Fruit fly (Drosophila melanogaster) whole organism, wandering third instar larva: ENCODE results near the gene ppk14.

ENCODE experiments used
- Abd-B ChIP-seq: fragments of >200 bp; optimal IDR thresholded peaks from 2 replicates; lab custom pipeline; 2017; ENCODE audit warnings: missing biosample characterization, missing genetic modification characterization
- CG9705 ChIP-seq: fragments of 200-800 bp; sonication (Bioruptor generic); optimal IDR thresholded peaks from 2 replicates; lab custom pipeline; 2018; ENCODE audit warnings: missing biosample characterization, mild to moderate bottlenecking, missing genetic modification characterization
- CrebA ChIP-seq: fragments of 200-800 bp; sonication (Bioruptor generic); optimal IDR thresholded peaks from 2 replicates; lab custom pipeline; 2016; ENCODE audit warnings: missing biosample characterization, mild to moderate bottlenecking, missing genetic modification characterization, borderline replicate concordance
- Dfd ChIP-seq: fragments of >200 bp; optimal IDR thresholded peaks from 2 replicates; lab custom pipeline; 2017; ENCODE audit warnings: missing biosample characterization, missing genetic modification characterization
- Dif ChIP-seq: fragments of 200-275, 200-300 bp; sonication (Bioruptor generic); optimal IDR thresholded peaks from 2 replicates; lab custom pipeline; 2018; ENCODE audit warnings: missing biosample characterization, missing genetic modification characterization; ENCODE audit not compliant: partially characterized antibody
- GATAd ChIP-seq: sonication (Bioruptor generic); optimal IDR thresholded peaks from 2 replicates; lab custom pipeline; 2016; ENCODE audit warnings: missing biosample characterization, missing genetic modification characterization
- HLH106 ChIP-seq: fragments of 200-800 bp; optimal IDR thresholded peaks from 3 replicates; lab custom pipeline; 2019; ENCODE audit warnings: missing biosample characterization, mild to moderate bottlenecking, missing genetic modification characterization, moderate library complexity
- Hnf4 ChIP-seq: fragments of 200-800 bp; sonication (Bioruptor generic); optimal IDR thresholded peaks from 2 replicates; lab custom pipeline; 2016; ENCODE audit warnings: missing biosample characterization, mild to moderate bottlenecking, missing genetic modification characterization
- Hr78 ChIP-seq: fragments of >200 bp; optimal IDR thresholded peaks from 2 replicates; lab custom pipeline; 2017; ENCODE audit warnings: missing biosample characterization, missing genetic modification characterization
- Hr83 ChIP-seq: fragments of 200-300 bp; sonication (Bioruptor generic); optimal IDR thresholded peaks from 2 replicates; lab custom pipeline; 2016; ENCODE audit warnings: missing biosample characterization, mild to moderate bottlenecking, missing genetic modification characterization, moderate library complexity; ENCODE audit not compliant: poor library complexity, severe bottlenecking
- Jra ChIP-seq: sonication (Bioruptor generic); optimal IDR thresholded peaks from 2 replicates; lab custom pipeline; 2016; ENCODE audit warnings: missing biosample characterization, missing genetic modification characterization
- Mio ChIP-seq: sonication (Bioruptor generic); optimal IDR thresholded peaks from 2 replicates; lab custom pipeline; 2016; ENCODE audit warnings: missing biosample characterization, missing genetic modification characterization
- Myc ChIP-seq: fragments of >200 bp; optimal IDR thresholded peaks from 2 replicates; lab custom pipeline; 2017
- N ChIP-seq: fragments of >200 bp; optimal IDR thresholded peaks from 2 replicates; lab custom pipeline; 2018; ENCODE audit warnings: missing biosample characterization, missing external identifiers, missing genetic modification characterization
- OdsH ChIP-seq: fragments of 200-800 bp; sonication (Bioruptor generic); optimal IDR thresholded peaks from 2 replicates; lab custom pipeline; 2016; ENCODE audit warnings: missing biosample characterization, mild to moderate bottlenecking, missing genetic modification characterization
- Rel ChIP-seq, 2 experiments: fragments of 200-800 bp; sonication (Bioruptor generic) in 1 of 2; optimal IDR thresholded peaks; 2 replicates in 1 of 2; 3 replicates in 1 of 2; lab custom pipeline; 2016 to 2019; ENCODE audit warnings: mild to moderate bottlenecking in 2 of 2, missing biosample characterization in 2 of 2, missing genetic modification characterization in 2 of 2, moderate library complexity in 1 of 2
- Sp1 ChIP-seq: fragments of 200-800 bp; sonication (Bioruptor generic); optimal IDR thresholded peaks from 3 replicates; lab custom pipeline; 2019; ENCODE audit warnings: missing biosample characterization, mild to moderate bottlenecking, missing genetic modification characterization, moderate library complexity
- br ChIP-seq: fragments of 200-800 bp; sonication (Bioruptor generic); optimal IDR thresholded peaks from 2 replicates; lab custom pipeline; 2016; ENCODE audit warnings: missing biosample characterization, missing genetic modification characterization
- brk ChIP-seq: fragments of 200-800 bp; sonication (Bioruptor generic); optimal IDR thresholded peaks from 2 replicates; lab custom pipeline; 2016; ENCODE audit warnings: missing biosample characterization, mild to moderate bottlenecking, missing genetic modification characterization
- dl ChIP-seq, 2 experiments: fragments of 175-275, 200-275 bp in 1 of 2; fragments of 200-275 bp in 1 of 2; sonication (Bioruptor generic); optimal IDR thresholded peaks; lab custom pipeline; 2018; ENCODE audit warnings: mild to moderate bottlenecking in 2 of 2, missing biosample characterization in 2 of 2, missing genetic modification characterization in 2 of 2, moderate library complexity in 2 of 2; ENCODE audit not compliant: partially characterized antibody in 2 of 2, insufficient read depth in 1 of 2
- dmrt93B ChIP-seq: fragments of 200-800 bp; sonication (Bioruptor generic); optimal IDR thresholded peaks from 2 replicates; lab custom pipeline; 2018; ENCODE audit warnings: missing biosample characterization, mild to moderate bottlenecking, missing genetic modification characterization
- ey ChIP-seq: fragments of 200-800 bp; sonication (Bioruptor generic); optimal IDR thresholded peaks from 2 replicates; lab custom pipeline; 2016; ENCODE audit warnings: missing biosample characterization, missing genetic modification characterization
- foxo ChIP-seq, 2 experiments: fragments of 200-800 bp; sonication (Bioruptor generic); optimal IDR thresholded peaks; 2 replicates in 1 of 2; 3 replicates in 1 of 2; lab custom pipeline; 2016 to 2017; ENCODE audit warnings: missing biosample characterization in 2 of 2, missing genetic modification characterization in 2 of 2
- fru ChIP-seq: fragments of 200-800 bp; sonication (Bioruptor generic); optimal IDR thresholded peaks from 3 replicates; lab custom pipeline; 2016; ENCODE audit warnings: missing biosample characterization, mild to moderate bottlenecking, missing genetic modification characterization
- h ChIP-seq: fragments of 200-800 bp; sonication (Bioruptor generic); optimal IDR thresholded peaks from 3 replicates; lab custom pipeline; 2016; ENCODE audit warnings: missing biosample characterization, mild to moderate bottlenecking, missing genetic modification characterization
- jim ChIP-seq: fragments of 175-275, 200-325 bp; sonication (Bioruptor generic); optimal IDR thresholded peaks from 2 replicates; lab custom pipeline; 2016; ENCODE audit warnings: missing biosample characterization, mild to moderate bottlenecking, missing genetic modification characterization
- pan ChIP-seq: fragments of >200 bp; optimal IDR thresholded peaks from 2 replicates; lab custom pipeline; 2017
- psq ChIP-seq: fragments of 200-800 bp; sonication (Bioruptor generic); optimal IDR thresholded peaks from 3 replicates; lab custom pipeline; 2017; ENCODE audit warnings: missing biosample characterization, mild to moderate bottlenecking, missing genetic modification characterization, moderate library complexity
- rgr ChIP-seq: fragments of 200-800 bp; sonication (Bioruptor generic); optimal IDR thresholded peaks from 3 replicates; lab custom pipeline; 2016; ENCODE audit warnings: missing biosample characterization, mild to moderate bottlenecking, missing genetic modification characterization
- sv ChIP-seq: fragments of 200-800 bp; sonication (Bioruptor generic); optimal IDR thresholded peaks from 3 replicates; lab custom pipeline; 2016; ENCODE audit warnings: missing biosample characterization, missing genetic modification characterization
- tai ChIP-seq: sonication (Bioruptor generic); optimal IDR thresholded peaks from 2 replicates; lab custom pipeline; 2016; ENCODE audit warnings: missing biosample characterization, missing genetic modification characterization
- usp ChIP-seq: fragments of >200 bp; optimal IDR thresholded peaks from 2 replicates; lab custom pipeline; 2017; ENCODE audit warnings: missing biosample characterization, missing genetic modification characterization
- woc ChIP-seq: sonication (Bioruptor generic); optimal IDR thresholded peaks from 2 replicates; lab custom pipeline; 2016; ENCODE audit warnings: missing biosample characterization, mild to moderate bottlenecking, missing genetic modification characterization

The ppk14 gene

DNA sequence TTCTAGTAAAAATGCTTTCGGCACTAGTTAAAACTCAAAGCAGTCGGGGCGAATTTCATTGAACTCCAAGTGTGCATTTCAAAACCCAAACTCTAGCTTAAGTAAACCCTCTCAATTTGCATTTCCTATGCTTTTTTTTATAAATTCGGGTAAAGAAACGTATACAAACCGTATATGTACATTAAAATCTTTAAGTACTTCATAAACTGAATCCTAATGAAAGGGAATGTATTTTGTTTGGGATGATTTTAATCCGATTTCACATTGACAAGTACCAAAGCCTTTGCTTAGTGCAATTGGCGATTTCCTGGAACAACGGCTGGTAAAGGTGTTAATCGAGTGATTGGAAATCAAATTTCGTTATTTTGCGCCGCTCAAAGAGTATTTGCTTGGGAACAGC is 13.5 kb upstream of the ppk14 start:
- TF ChIP-seq Hr83 (GFP tag; lab: Kevin White, UChicago) (no peak), psq (GFP tag; lab: Kevin White, UChicago) (no peak), rgr (GFP tag; lab: Kevin White, UChicago) (no peak), usp (GFP tag; lab: Kevin White, UChicago) (no peak), Jra (GFP tag; lab: Kevin White, UChicago) (no peak), Sp1 (GFP tag; lab: Kevin White, UChicago) (no peak)
- TF ChIP-seq, all 38 proteins: peak for 0

DNA sequence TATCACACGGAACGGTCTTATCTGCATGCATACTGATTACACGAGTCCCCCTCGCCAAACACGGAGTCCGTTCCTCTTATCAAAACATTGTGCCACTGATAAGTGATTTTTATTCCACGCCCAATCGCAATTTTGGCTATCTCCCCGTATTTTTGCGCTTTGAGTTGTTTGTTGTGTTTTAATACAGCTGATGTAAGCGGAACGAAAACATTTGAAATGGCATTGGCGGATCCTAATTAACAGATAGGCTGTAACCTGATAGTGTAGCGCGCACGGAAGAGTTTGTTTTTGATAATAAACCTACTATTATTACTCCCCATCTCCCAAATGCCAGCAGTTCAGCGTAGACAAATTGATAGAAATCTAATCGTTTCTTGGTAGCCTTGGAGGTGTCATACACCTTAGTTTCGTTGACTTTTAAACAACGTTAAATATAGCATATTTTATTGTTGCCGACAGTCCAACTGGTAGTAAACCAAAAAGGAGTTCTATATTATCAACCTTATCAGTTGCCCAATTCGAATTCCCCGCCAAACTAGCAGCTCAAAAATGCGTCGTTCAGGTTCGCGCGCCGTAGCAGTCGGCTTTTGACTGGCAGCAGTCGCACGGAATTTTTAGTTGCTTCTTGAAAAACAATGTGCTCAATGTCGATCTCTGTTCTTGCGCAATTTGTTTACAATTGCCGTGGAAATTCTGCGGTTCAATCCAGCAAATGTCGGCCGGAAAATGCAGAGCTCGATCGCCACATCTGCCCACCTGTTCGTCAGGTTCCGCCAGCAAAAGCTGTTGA is 11.5 kb upstream of the ppk14 start:
- TF ChIP-seq OdsH = no peak
- no peak for TF ChIP-seq dmrt93B
- no peak for TF ChIP-seq rgr (GFP tag; lab: Kevin White, UChicago)
- TF ChIP-seq N (GFP tag; lab: Kevin White, UChicago) = no peak
- TF ChIP-seq usp (GFP tag; lab: Kevin White, UChicago) = no peak
- no peak for TF ChIP-seq Hr78
- TF ChIP-seq Hnf4 (GFP tag; lab: Kevin White, UChicago) = no peak
- TF ChIP-seq dl (GFP tag; optimal IDR thresholded peaks at IDR 0.05; lab: Kevin White, UChicago; ENCODE audit: insufficient read depth in 1 of 2, partially characterized antibody in 2 of 2) = peak in 1 of 2 experiments; percentile 18
- no peak for TF ChIP-seq woc (GFP tag; lab: Kevin White, UChicago)
- TF ChIP-seq h = peak; percentile 15
- TF ChIP-seq jim = no peak
- no peak for TF ChIP-seq Sp1 (GFP tag; lab: Kevin White, UChicago)
- no peak for TF ChIP-seq br (GFP tag; lab: Kevin White, UChicago)
- TF ChIP-seq Dfd (GFP tag; lab: Kevin White, UChicago) = no peak
- no peak for TF ChIP-seq Rel (GFP tag; optimal IDR thresholded peaks at IDR 0.05; lab: Kevin White, UChicago)
- TF ChIP-seq Rel (tag; optimal IDR thresholded peaks at IDR 0.05; lab: Kevin White, UChicago) = peak; percentile 37
- no peak for TF ChIP-seq GATAd
- TF ChIP-seq CG9705 (GFP tag; lab: Kevin White, UChicago) = no peak
- peak; percentile 5 for TF ChIP-seq Dif
- TF ChIP-seq CrebA (GFP tag; lab: Kevin White, UChicago) = no peak
- no peak for TF ChIP-seq pan (lab: Kevin White, UChicago)
- peak; percentile 29 for TF ChIP-seq psq (GFP tag; lab: Kevin White, UChicago)
- no peak for TF ChIP-seq brk (GFP tag; lab: Kevin White, UChicago)
- TF ChIP-seq foxo (GFP tag; optimal IDR thresholded peaks at IDR 0.05; lab: Kevin White, UChicago) = no peak
- TF ChIP-seq HLH106 = no peak
- TF ChIP-seq ey (GFP tag; lab: Kevin White, UChicago) = no peak
- TF ChIP-seq Myc = no peak
- peak; percentile 51 for TF ChIP-seq Hr83 (GFP tag; lab: Kevin White, UChicago)
- no peak for TF ChIP-seq fru (GFP tag; lab: Kevin White, UChicago)
- TF ChIP-seq sv = no peak

DNA sequence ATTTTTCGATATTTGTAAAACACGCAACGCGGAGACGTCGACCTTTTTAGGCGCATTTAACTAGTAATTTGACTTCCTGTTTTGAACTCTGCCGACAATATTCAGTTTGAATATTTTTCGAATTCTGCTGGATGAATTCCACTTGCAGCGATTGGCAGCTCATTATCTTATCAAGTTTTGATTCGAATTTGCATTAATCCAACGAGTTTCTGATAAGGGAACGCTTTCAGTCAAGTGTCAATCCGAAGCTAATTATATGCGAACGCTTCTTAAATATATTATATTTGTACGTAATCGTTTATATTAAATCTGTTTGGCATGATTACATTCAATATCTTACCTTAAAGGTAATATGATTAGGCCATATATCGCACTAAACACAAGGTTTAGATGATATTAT is 6.4 kb upstream of the ppk14 start, which contains the start of gene CG9497:
TSS of gene CG9497 (minus strand) at position 101 of the 400 bp plus-strand sequence.
- TF ChIP-seq rgr (GFP tag; lab: Kevin White, UChicago) = no peak
- no peak for TF ChIP-seq Mio
- no peak for TF ChIP-seq Dfd (GFP tag; lab: Kevin White, UChicago)
- no peak for TF ChIP-seq woc (GFP tag; lab: Kevin White, UChicago)
- TF ChIP-seq tai (GFP tag; lab: Kevin White, UChicago) = no peak
- TF ChIP-seq Abd-B (GFP tag; lab: Kevin White, UChicago) = no peak
- TF ChIP-seq Hnf4 (GFP tag; lab: Kevin White, UChicago) = no peak
- TF ChIP-seq dl (GFP tag; optimal IDR thresholded peaks at IDR 0.05; lab: Kevin White, UChicago; ENCODE audit: insufficient read depth in 1 of 2, partially characterized antibody in 2 of 2) = no peak
- no peak for TF ChIP-seq Hr78
- TF ChIP-seq, all 38 proteins: peak for 0
